Fruit fly (Drosophila melanogaster): ENCODE results near the gene Pig1.

Gene Pig1

dm6 chrX:3249189-3249588 lies at the start of gene Pig1:
Gene Pig1 (minus strand): TSS chrX:3249289.
- TF ChIP-seq Pif1B (GFP tag; optimal IDR thresholded peaks at IDR 0.05) (no peak), Pif1A (GFP tag; optimal IDR thresholded peaks at IDR 0.05) (no peak), fd96Ca (GFP tag; IDR thresholded peaks at IDR 0.05) (no peak), Snoo (tag; optimal IDR thresholded peaks at IDR 0.05) (no peak), CG17806 (tag; optimal IDR thresholded peaks at IDR 0.05) (no peak), rn (GFP tag; IDR thresholded peaks at IDR 0.05) (no peak), CG34367 (tag; optimal IDR thresholded peaks at IDR 0.05) (no peak)

dm6 chrX:3297444-3298300 lies 48.6 kb upstream of the Pig1 start:
- TF ChIP-seq Pif1A (GFP tag; optimal IDR thresholded peaks at IDR 0.05) (no peak), EcR (GFP tag; optimal IDR thresholded peaks at IDR 0.05) (no peak), CG10348 (GFP tag; IDR thresholded peaks at IDR 0.05) (no peak), CG15710 (tag; optimal IDR thresholded peaks at IDR 0.05) (no peak), CG12605 (GFP tag; IDR thresholded peaks at IDR 0.05) (no peak), CG32121 (GFP tag; IDR thresholded peaks at IDR 0.05) (no peak), CG14655 (GFP tag; optimal IDR thresholded peaks at IDR 0.05) (peak; percentile 19), Pif1B (GFP tag; optimal IDR thresholded peaks at IDR 0.05) (no peak), CG9948 (tag; optimal IDR thresholded peaks at IDR 0.05) (peak; percentile 19), CG17806 (tag; optimal IDR thresholded peaks at IDR 0.05) (peak; percentile 14), rn (GFP tag; IDR thresholded peaks at IDR 0.05) (no peak), gl (tag; optimal IDR thresholded peaks at IDR 0.05) (no peak), Snoo (tag; optimal IDR thresholded peaks at IDR 0.05) (no peak), fd96Ca (GFP tag; IDR thresholded peaks at IDR 0.05) (peak; percentile 53; the same call in 2 of the 3 replicates), Ets98B (GFP tag; IDR thresholded peaks at IDR 0.05) (no peak), CG4496 (GFP tag; IDR thresholded peaks at IDR 0.05) (0 out of 3 replicates have a peak, but pooled peaks have one; percentile 31), CG8301 (tag; optimal IDR thresholded peaks at IDR 0.05) (peak; percentile 1), CG8159 (tag; optimal IDR thresholded peaks at IDR 0.05) (peak; percentile 6), D1 (tag; optimal IDR thresholded peaks at IDR 0.05) (no peak), CG34367 (tag; optimal IDR thresholded peaks at IDR 0.05) (no peak)

- peak; percentile 45; the same call in 1 of the 2 replicates for TF ChIP-seq CG32121 (GFP tag; IDR thresholded peaks at IDR 0.05)
- TF ChIP-seq CG8159 (tag; optimal IDR thresholded peaks at IDR 0.05) = peak; percentile 36
- no peak for TF ChIP-seq gl (tag; optimal IDR thresholded peaks at IDR 0.05)
- TF ChIP-seq Pif1B (GFP tag; optimal IDR thresholded peaks at IDR 0.05) = peak; percentile 25
- TF ChIP-seq Pif1A (GFP tag; optimal IDR thresholded peaks at IDR 0.05) = peak; percentile 49
- no peak for TF ChIP-seq fd96Ca (GFP tag; IDR thresholded peaks at IDR 0.05)
- TF ChIP-seq CG13204 (GFP tag; optimal IDR thresholded peaks at IDR 0.05) = no peak
- peak; percentile 5 for TF ChIP-seq CG34367 (tag; optimal IDR thresholded peaks at IDR 0.05)
- TF ChIP-seq EcR (GFP tag; optimal IDR thresholded peaks at IDR 0.05) = no peak
- TF ChIP-seq D1 (tag; optimal IDR thresholded peaks at IDR 0.05) = no peak
- TF ChIP-seq CG9948 (tag; optimal IDR thresholded peaks at IDR 0.05) = peak; percentile 45
- TF ChIP-seq Ets98B (GFP tag; IDR thresholded peaks at IDR 0.05) = no peak
- TF ChIP-seq CG8301 (tag; optimal IDR thresholded peaks at IDR 0.05) = peak; percentile 20
- TF ChIP-seq CG12605 (GFP tag; IDR thresholded peaks at IDR 0.05) = no peak
- no peak for TF ChIP-seq rn (GFP tag; IDR thresholded peaks at IDR 0.05)
- peak; percentile 60 for TF ChIP-seq CG17806 (tag; optimal IDR thresholded peaks at IDR 0.05)
- peak; percentile 49; the same call in 1 of the 3 replicates for TF ChIP-seq CG4496 (GFP tag; IDR thresholded peaks at IDR 0.05)
- TF ChIP-seq CG15710 (tag; optimal IDR thresholded peaks at IDR 0.05) = peak; percentile 5
- TF ChIP-seq CG10348 (GFP tag; IDR thresholded peaks at IDR 0.05) = no peak
- TF ChIP-seq CG14655 (GFP tag; optimal IDR thresholded peaks at IDR 0.05) = peak; percentile 10
- no peak for TF ChIP-seq Snoo (tag; optimal IDR thresholded peaks at IDR 0.05)
Measured at dm6 chrX:3296032-3296431, 46.9 kb upstream of the Pig1 start.

- TF ChIP-seq CG8301 (tag; optimal IDR thresholded peaks at IDR 0.05) (no peak), CG17806 (tag; optimal IDR thresholded peaks at IDR 0.05) (no peak), CG10348 (GFP tag; IDR thresholded peaks at IDR 0.05) (no peak), EcR (GFP tag; optimal IDR thresholded peaks at IDR 0.05) (no peak), D1 (tag; optimal IDR thresholded peaks at IDR 0.05) (no peak), gl (tag; optimal IDR thresholded peaks at IDR 0.05) (no peak), Snoo (tag; optimal IDR thresholded peaks at IDR 0.05) (no peak), CG8159 (tag; optimal IDR thresholded peaks at IDR 0.05) (no peak), CG4496 (GFP tag; IDR thresholded peaks at IDR 0.05) (no peak), CG13204 (GFP tag; optimal IDR thresholded peaks at IDR 0.05) (no peak), Ets98B (GFP tag; IDR thresholded peaks at IDR 0.05) (no peak), fd96Ca (GFP tag; IDR thresholded peaks at IDR 0.05) (no peak), CG15710 (tag; optimal IDR thresholded peaks at IDR 0.05) (no peak), CG9948 (tag; optimal IDR thresholded peaks at IDR 0.05) (no peak), CG12605 (GFP tag; IDR thresholded peaks at IDR 0.05) (no peak), Pif1B (GFP tag; optimal IDR thresholded peaks at IDR 0.05) (no peak), rn (GFP tag; IDR thresholded peaks at IDR 0.05) (no peak), CG34367 (tag; optimal IDR thresholded peaks at IDR 0.05) (no peak), Pif1A (GFP tag; optimal IDR thresholded peaks at IDR 0.05) (no peak), CG14655 (GFP tag; optimal IDR thresholded peaks at IDR 0.05) (no peak)
Measured at dm6 chrX:3295467-3295853, 46.4 kb upstream of the Pig1 start.

- TF ChIP-seq Ets98B (GFP tag; IDR thresholded peaks at IDR 0.05) = peak; percentile 98
- peak; percentile 97 for TF ChIP-seq rn (GFP tag; IDR thresholded peaks at IDR 0.05)
- peak; percentile 97 for TF ChIP-seq CG9948 (tag; optimal IDR thresholded peaks at IDR 0.05)
- peak; percentile 99 for TF ChIP-seq fd96Ca (GFP tag; IDR thresholded peaks at IDR 0.05)
- peak; percentile 98 for TF ChIP-seq Pif1A (GFP tag; optimal IDR thresholded peaks at IDR 0.05)
- TF ChIP-seq CG13204 (GFP tag; optimal IDR thresholded peaks at IDR 0.05) = peak; percentile 85
- TF ChIP-seq CG12605 (GFP tag; IDR thresholded peaks at IDR 0.05) = peak; percentile 97
- TF ChIP-seq EcR (GFP tag; optimal IDR thresholded peaks at IDR 0.05) = no peak
- peak; percentile 95 for TF ChIP-seq Pif1B (GFP tag; optimal IDR thresholded peaks at IDR 0.05)
- peak; percentile 93 for TF ChIP-seq CG15710 (tag; optimal IDR thresholded peaks at IDR 0.05)
- TF ChIP-seq Snoo (tag; optimal IDR thresholded peaks at IDR 0.05) = peak; percentile 92
- peak; percentile 95 for TF ChIP-seq CG17806 (tag; optimal IDR thresholded peaks at IDR 0.05)
- peak; percentile 97 for TF ChIP-seq CG34367 (tag; optimal IDR thresholded peaks at IDR 0.05)
- peak; percentile 95 for TF ChIP-seq CG10348 (GFP tag; IDR thresholded peaks at IDR 0.05)
- TF ChIP-seq CG14655 (GFP tag; optimal IDR thresholded peaks at IDR 0.05) = peak; percentile 97
- peak; percentile 53 for TF ChIP-seq D1 (tag; optimal IDR thresholded peaks at IDR 0.05)
- peak; percentile 99 for TF ChIP-seq CG4496 (GFP tag; IDR thresholded peaks at IDR 0.05)
- TF ChIP-seq gl (tag; optimal IDR thresholded peaks at IDR 0.05) = peak; percentile 89
- peak; percentile 94 for TF ChIP-seq CG8159 (tag; optimal IDR thresholded peaks at IDR 0.05)
- TF ChIP-seq CG32121 (GFP tag; IDR thresholded peaks at IDR 0.05) = peak; percentile 98
- peak; percentile 97 for TF ChIP-seq CG8301 (tag; optimal IDR thresholded peaks at IDR 0.05)
Measured at dm6 chrX:3294816-3295466, 45.9 kb upstream of the Pig1 start.

All from whole organism, pupa.